Worm (Caenorhabditis elegans) whole organism, L4 larva: Measurements from ENCODE around the gene tbc-13.

Experiments used
- R02D3.7 ChIP-seq: fragments of 150-350 bp; sonication (generic microtip); optimal IDR thresholded peaks from 3 replicates; lab custom pipeline; 2014; ENCODE audit warnings: missing biosample characterization, missing genetic modification characterization
- ama-1 ChIP-seq: fragments of 150-350 bp; optimal IDR thresholded peaks from 2 replicates; lab custom pipeline; 2014; ENCODE audit warnings: inconsistent platforms, mixed read lengths
- ceh-20 ChIP-seq: fragments of 200-800 bp; sonication (Bioruptor generic); IDR thresholded peaks from 2 replicates; pipeline ENCODE4 v1.3.6; 2022; ENCODE audit warnings: missing genetic modification reagents, missing genetic modification characterization, missing compliant biosample characterization
- ctbp-1 ChIP-seq: fragments of 200-800 bp; sonication (Bioruptor generic); IDR thresholded peaks from 2 replicates; pipeline ENCODE4 v1.3.6; 2022; ENCODE audit warnings: missing genetic modification reagents, missing genetic modification characterization, missing compliant biosample characterization
- egl-27 ChIP-seq: sonication (generic microtip); optimal IDR thresholded peaks from 3 replicates; lab custom pipeline; 2017; ENCODE audit warnings: missing biosample characterization, missing genetic modification reagents, missing genetic modification characterization
- egl-43 ChIP-seq: fragments of 200-800 bp; sonication (Bioruptor generic); IDR thresholded peaks from 2 replicates; pipeline ENCODE4 v1.3.6; 2022; ENCODE audit warnings: missing genetic modification reagents, missing genetic modification characterization, missing compliant biosample characterization
- lin-13 ChIP-seq: fragments of 150-350 bp; optimal IDR thresholded peaks from 2 replicates; lab custom pipeline; 2014; ENCODE audit warnings: missing biosample characterization, missing genetic modification reagents, missing genetic modification characterization
- lin-39 ChIP-seq: fragments of 150-350 bp; optimal IDR thresholded peaks from 2 replicates; lab custom pipeline; 2014; ENCODE audit warnings: missing biosample characterization, missing genetic modification reagents, missing genetic modification characterization
- nhr-237 ChIP-seq: sonication (generic microtip); optimal IDR thresholded peaks from 2 replicates; lab custom pipeline; 2017; ENCODE audit warnings: missing biosample characterization, missing genetic modification characterization
- nhr-28 ChIP-seq: fragments of 150-350 bp; optimal IDR thresholded peaks from 2 replicates; lab custom pipeline; 2014; ENCODE audit warnings: missing biosample characterization, missing genetic modification characterization
- nhr-41 ChIP-seq: fragments of 200-800 bp; sonication (Bioruptor generic); IDR thresholded peaks from 2 replicates; pipeline ENCODE4 v1.3.6; 2022; ENCODE audit warnings: missing genetic modification reagents, missing genetic modification characterization, missing compliant biosample characterization
- unc-130 ChIP-seq: sonication (generic microtip); optimal IDR thresholded peaks from 2 replicates; lab custom pipeline; 2016; ENCODE audit warnings: missing genetic modification reagents, missing genetic modification characterization, missing compliant biosample characterization

DNA sequence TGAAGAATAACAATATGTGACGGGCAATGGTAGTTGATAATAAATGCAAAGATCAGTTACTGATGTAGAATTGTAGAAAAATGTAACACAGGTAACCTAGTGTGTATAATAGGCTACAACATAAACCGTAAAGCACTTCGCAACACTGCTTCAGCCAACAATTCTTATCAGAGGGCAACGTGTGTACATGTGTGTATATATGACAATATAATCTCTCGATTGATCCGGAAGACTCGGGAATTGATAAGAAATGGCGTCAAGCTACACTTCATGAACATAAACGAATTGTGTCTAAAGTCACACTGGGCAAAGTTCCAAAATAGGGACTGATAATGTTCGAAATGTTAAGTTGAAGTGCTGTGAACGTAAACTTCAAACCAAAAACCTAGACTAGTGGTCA is 33.6 kb downstream of the tbc-13 start:
- TF ChIP-seq unc-130 (GFP tag; lab: Kevin White, UChicago), result no peak
- no peak for TF ChIP-seq R02D3.7 (tag; lab: Kevin White, UChicago)
- TF ChIP-seq egl-27 (tag; lab: Kevin White, UChicago), result no peak
- no peak for TF ChIP-seq nhr-237 (tag; lab: Kevin White, UChicago)
- no peak for TF ChIP-seq ama-1 (lab: Kevin White, UChicago)
- TF ChIP-seq lin-39 (tag; lab: Kevin White, UChicago), result no peak
- no peak for TF ChIP-seq nhr-41 (GFP tag; lab: Robert Waterston, UW)
- TF ChIP-seq egl-43, result no peak
- peak; percentile 96 for TF ChIP-seq nhr-28 (tag; lab: Kevin White, UChicago)
- TF ChIP-seq lin-13, result no peak
- TF ChIP-seq ctbp-1 (GFP tag; lab: Robert Waterston, UW), result no peak
- TF ChIP-seq ceh-20, result no peak
